Worm (Caenorhabditis elegans): Measurements from ENCODE around the gene dod-20.

DNA sequence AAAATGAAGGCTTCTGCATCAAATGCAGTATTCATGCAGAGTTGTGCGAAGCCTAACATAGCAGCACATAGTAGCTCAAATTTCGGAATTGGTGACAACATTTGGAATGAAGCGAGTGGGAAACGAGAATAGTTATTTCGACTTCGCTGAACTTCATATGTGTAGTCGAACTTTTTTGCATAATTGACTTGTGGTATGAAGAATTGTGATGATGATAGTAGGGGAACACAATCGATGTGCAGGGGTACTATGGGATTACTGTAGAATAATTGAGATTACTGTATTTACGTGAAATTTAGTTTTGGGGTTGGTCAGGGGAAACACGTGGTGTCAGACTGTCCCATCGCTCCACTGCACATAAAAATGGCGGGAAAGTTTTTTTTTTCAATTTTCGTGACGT is 18.7 kb downstream of the dod-20 start, which contains the start of gene B0554.7:
- TF ChIP-seq elt-3 (tag; optimal IDR thresholded peaks at IDR 0.05) (no peak), nhr-10 (tag; optimal IDR thresholded peaks at IDR 0.05) (no peak), ztf-1 (GFP tag; conservative IDR thresholded peaks at IDR 0.05) (no peak)

All from whole organism, L2 larva.